Fruit fly (Drosophila melanogaster) whole organism, adult: ENCODE data around the gene CG32641.

Experiments used
- CG11617 ChIP-seq: fragments of 200-800 bp; sonication (Bioruptor generic); optimal IDR thresholded peaks from 2 replicates; lab custom pipeline; 2017; ENCODE audit warnings: mild to moderate bottlenecking, missing biosample characterization, missing genetic modification reagents, missing genetic modification characterization
- CG12768 ChIP-seq: fragments of 200-800 bp; sonication (Bioruptor generic); optimal IDR thresholded peaks from 2 replicates; lab custom pipeline; 2017; ENCODE audit warnings: missing biosample characterization, missing genetic modification characterization, mild to moderate bottlenecking, moderate library complexity, missing genetic modification reagents
- CG14711 ChIP-seq: fragments of 200-800 bp; sonication (Bioruptor generic); optimal IDR thresholded peaks from 2 replicates; lab custom pipeline; 2018; ENCODE audit warnings: missing biosample characterization, mild to moderate bottlenecking, missing genetic modification characterization, moderate library complexity
- CG1620 ChIP-seq: fragments of 200-800 bp; sonication (Bioruptor generic); optimal IDR thresholded peaks from 2 replicates; lab custom pipeline; 2016; ENCODE audit warnings: missing biosample characterization, missing genetic modification characterization
- CG33017 ChIP-seq: fragments of 200-800 bp; sonication (Bioruptor generic); optimal IDR thresholded peaks from 2 replicates; lab custom pipeline; 2018; ENCODE audit warnings: missing biosample characterization, mild to moderate bottlenecking, missing genetic modification characterization, moderate library complexity
- CG5204 ChIP-seq: fragments of 200-800 bp; sonication (Bioruptor generic); optimal IDR thresholded peaks from 2 replicates; lab custom pipeline; 2016; ENCODE audit warnings: missing biosample characterization, missing genetic modification characterization
- CG7045 ChIP-seq: fragments of 200-800 bp; sonication (Bioruptor generic); optimal IDR thresholded peaks from 2 replicates; lab custom pipeline; 2017; ENCODE audit warnings: missing biosample characterization, mild to moderate bottlenecking, missing genetic modification characterization
- CG7101 ChIP-seq: fragments of 200-800 bp; sonication (Bioruptor generic); optimal IDR thresholded peaks from 2 replicates; lab custom pipeline; 2018; ENCODE audit warnings: missing biosample characterization, mild to moderate bottlenecking, missing genetic modification characterization, moderate library complexity
- Clk ChIP-seq: fragments of 200-800 bp; sonication (Bioruptor generic); optimal IDR thresholded peaks from 2 replicates; lab custom pipeline; 2017; ENCODE audit warnings: missing biosample characterization, missing genetic modification characterization
- Crg-1 ChIP-seq: fragments of 200-800 bp; sonication (Bioruptor generic); optimal IDR thresholded peaks from 2 replicates; lab custom pipeline; 2016; ENCODE audit warnings: missing biosample characterization, missing genetic modification characterization
- Hr96 ChIP-seq: fragments of 200-800 bp; sonication (Bioruptor generic); optimal IDR thresholded peaks from 2 replicates; lab custom pipeline; 2016; ENCODE audit warnings: missing biosample characterization, missing genetic modification characterization
- Mnt ChIP-seq: fragments of 200-800 bp; sonication (Bioruptor generic); optimal IDR thresholded peaks from 2 replicates; lab custom pipeline; 2016; ENCODE audit warnings: missing biosample characterization, mild to moderate bottlenecking, missing genetic modification characterization
- bab1 ChIP-seq: fragments of 200-800 bp; sonication (Bioruptor generic); optimal IDR thresholded peaks from 3 replicates; lab custom pipeline; 2019; ENCODE audit warnings: missing biosample characterization, mild to moderate bottlenecking, missing genetic modification characterization, moderate library complexity
- cic ChIP-seq: fragments of 200-800 bp; sonication (Bioruptor generic); optimal IDR thresholded peaks from 2 replicates; lab custom pipeline; 2017; ENCODE audit warnings: missing biosample characterization, mild to moderate bottlenecking, missing genetic modification characterization, moderate library complexity
- cnc ChIP-seq, 2 experiments: fragments of >200 bp; optimal IDR thresholded peaks; 2 replicates each; lab custom pipeline; 2017
- kay ChIP-seq: fragments of 200-800 bp; sonication (Bioruptor generic); peaks from one replicate; lab custom pipeline; 2016; ENCODE audit warnings: missing biosample characterization, missing genetic modification characterization, borderline replicate concordance
- ovo ChIP-seq: fragments of 200-800 bp; sonication (Bioruptor generic); optimal IDR thresholded peaks from 2 replicates; lab custom pipeline; 2016; ENCODE audit warnings: missing biosample characterization, missing genetic modification characterization
- pad ChIP-seq: fragments of 200-800 bp; sonication (Bioruptor generic); optimal IDR thresholded peaks from 3 replicates; lab custom pipeline; 2017; ENCODE audit warnings: missing biosample characterization, missing genetic modification characterization, mild to moderate bottlenecking, moderate library complexity, missing genetic modification reagents
- tj ChIP-seq: fragments of 200-800 bp; sonication (Bioruptor generic); optimal IDR thresholded peaks from 3 replicates; lab custom pipeline; 2017; ENCODE audit warnings: missing biosample characterization, mild to moderate bottlenecking, missing genetic modification characterization, moderate library complexity
- toe ChIP-seq: fragments of 200-800 bp; sonication (Bioruptor generic); optimal IDR thresholded peaks from 2 replicates; lab custom pipeline; 2016; ENCODE audit warnings: missing biosample characterization, missing genetic modification characterization

Gene CG32641

DNA sequence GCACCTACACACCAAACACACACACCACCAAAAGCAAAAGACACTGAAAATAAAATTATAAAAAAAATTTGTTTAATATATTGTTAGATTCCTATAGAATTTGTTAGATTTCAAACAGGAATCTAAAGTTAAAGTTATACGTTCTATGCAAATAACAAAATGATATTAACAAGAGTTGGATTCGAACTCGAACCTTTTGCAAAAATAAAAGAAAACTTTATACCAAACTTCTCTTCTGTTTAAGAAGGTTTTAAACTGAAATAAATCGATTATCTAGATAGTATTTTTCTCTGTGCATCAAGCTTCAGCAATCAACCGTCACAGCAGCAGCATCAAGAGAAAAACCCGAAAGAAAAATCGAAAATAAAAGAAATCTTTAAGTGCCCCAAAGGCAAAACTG, 42.2 kb downstream of the CG32641 start:
- TF ChIP-seq Hr96 (GFP tag; lab: Kevin White, UChicago) (no peak), CG5204 (no peak), CG12768 (GFP tag; lab: Kevin White, UChicago) (no peak), kay (GFP tag; lab: Kevin White, UChicago) (no peak), CG33017 (no peak), CG14711 (tag; lab: Kevin White, UChicago) (no peak), Clk (GFP tag; lab: Kevin White, UChicago) (no peak), CG7101 (tag; lab: Kevin White, UChicago) (no peak), Crg-1 (GFP tag; lab: Kevin White, UChicago) (no peak), cnc (optimal IDR thresholded peaks at IDR 0.05; lab: Kevin White, UChicago) (no peak), CG1620 (no peak), CG11617 (GFP tag; lab: Kevin White, UChicago) (no peak), pad (GFP tag; lab: Kevin White, UChicago) (no peak), cic (GFP tag; lab: Kevin White, UChicago) (no peak), CG7045 (GFP tag; lab: Kevin White, UChicago) (no peak)

DNA sequence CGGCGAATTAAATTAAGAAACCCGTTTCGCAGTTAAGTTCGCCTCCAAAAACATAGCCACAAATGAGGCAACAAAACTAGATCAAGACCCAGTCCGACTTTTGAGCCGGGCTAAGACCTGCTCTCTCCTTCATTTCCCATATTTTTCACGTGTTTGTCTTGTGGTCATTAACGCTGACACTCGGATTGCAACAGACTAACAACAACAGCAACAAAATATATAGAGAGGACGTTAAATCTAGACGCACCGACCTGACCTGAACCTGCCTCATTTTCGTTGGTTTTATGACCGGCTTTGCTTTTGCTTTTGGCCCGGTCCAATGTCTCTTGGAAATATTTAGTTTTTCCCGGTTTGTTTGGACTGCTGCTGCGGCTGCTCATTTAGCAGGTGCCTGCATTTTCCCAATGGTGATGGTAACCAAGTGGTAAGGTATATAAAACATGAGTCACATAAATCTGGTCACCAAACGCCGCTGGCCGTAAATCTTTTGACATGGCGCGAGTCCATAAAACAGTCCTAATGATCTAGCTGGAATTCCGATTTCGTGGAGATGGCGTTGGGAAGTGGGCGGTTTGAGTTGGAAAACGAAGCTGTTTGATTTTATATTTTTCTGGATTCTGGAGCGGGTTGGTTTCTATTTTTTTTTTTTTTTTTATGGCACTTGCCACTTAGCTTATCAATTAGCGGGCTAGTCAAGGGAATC, 43.4 kb downstream of the CG32641 start:
- TF ChIP-seq CG14711 (tag; lab: Kevin White, UChicago), result no peak
- no peak for TF ChIP-seq pad (GFP tag; lab: Kevin White, UChicago)
- TF ChIP-seq CG7101 (tag; lab: Kevin White, UChicago), result no peak
- TF ChIP-seq Clk (GFP tag; lab: Kevin White, UChicago), result no peak
- no peak for TF ChIP-seq CG11617 (GFP tag; lab: Kevin White, UChicago)
- no peak for TF ChIP-seq bab1 (GFP tag; lab: Kevin White, UChicago)
- TF ChIP-seq toe (GFP tag; lab: Kevin White, UChicago), result no peak
- no peak for TF ChIP-seq CG5204
- no peak for TF ChIP-seq cic (GFP tag; lab: Kevin White, UChicago)
- no peak for TF ChIP-seq CG33017
- TF ChIP-seq CG1620, result no peak
- TF ChIP-seq ovo, result no peak
- no peak for TF ChIP-seq Mnt
- TF ChIP-seq cnc (optimal IDR thresholded peaks at IDR 0.05; lab: Kevin White, UChicago), result no peak
- TF ChIP-seq Hr96 (GFP tag; lab: Kevin White, UChicago), result no peak
- no peak for TF ChIP-seq tj (GFP tag; lab: Kevin White, UChicago)

DNA sequence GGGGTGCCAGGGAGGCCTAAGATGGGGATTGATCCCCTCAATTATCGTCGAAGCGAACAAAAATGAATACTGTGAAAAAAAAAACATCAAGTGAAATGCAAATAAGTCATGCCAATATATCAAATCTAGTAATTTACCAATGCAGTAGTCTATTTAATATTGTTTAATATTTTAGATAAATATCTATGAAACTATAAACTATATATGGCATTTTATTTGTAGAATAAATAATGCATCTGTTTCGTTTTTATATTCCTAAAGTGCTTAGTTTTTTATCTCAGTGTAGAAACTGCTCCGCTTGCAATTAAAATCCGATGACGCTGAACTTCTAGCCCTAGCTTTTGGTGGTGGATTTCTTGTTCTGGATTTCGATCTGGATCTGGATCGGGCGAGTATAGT, 43.9 kb downstream of the CG32641 start:
- TF ChIP-seq tj (GFP tag; lab: Kevin White, UChicago), result peak; percentile 20
- TF ChIP-seq toe (GFP tag; lab: Kevin White, UChicago), result no peak

DNA sequence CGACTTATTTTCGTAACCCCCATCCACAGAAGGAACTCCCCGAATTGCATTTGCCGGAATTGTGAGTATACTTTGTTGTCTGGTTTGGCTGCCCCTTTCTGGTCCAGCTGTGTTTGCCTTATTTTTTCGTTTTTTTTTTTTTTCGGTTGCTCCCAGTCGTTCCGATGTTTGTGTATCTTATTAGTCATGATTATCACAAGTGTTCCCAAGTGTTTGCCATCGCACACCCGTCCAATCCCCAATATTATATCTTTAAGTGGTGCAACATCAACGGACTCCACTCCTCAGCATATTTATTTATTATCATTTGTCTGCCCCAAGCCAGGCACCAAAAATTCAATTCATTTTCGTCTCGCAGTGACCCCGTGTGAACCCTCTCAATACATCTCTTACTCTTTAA, 44.9 kb downstream of the CG32641 start:
- no peak for TF ChIP-seq cic (GFP tag; lab: Kevin White, UChicago)
- no peak for TF ChIP-seq CG5204
- no peak for TF ChIP-seq Clk (GFP tag; lab: Kevin White, UChicago)
- TF ChIP-seq kay (GFP tag; lab: Kevin White, UChicago), result no peak

DNA sequence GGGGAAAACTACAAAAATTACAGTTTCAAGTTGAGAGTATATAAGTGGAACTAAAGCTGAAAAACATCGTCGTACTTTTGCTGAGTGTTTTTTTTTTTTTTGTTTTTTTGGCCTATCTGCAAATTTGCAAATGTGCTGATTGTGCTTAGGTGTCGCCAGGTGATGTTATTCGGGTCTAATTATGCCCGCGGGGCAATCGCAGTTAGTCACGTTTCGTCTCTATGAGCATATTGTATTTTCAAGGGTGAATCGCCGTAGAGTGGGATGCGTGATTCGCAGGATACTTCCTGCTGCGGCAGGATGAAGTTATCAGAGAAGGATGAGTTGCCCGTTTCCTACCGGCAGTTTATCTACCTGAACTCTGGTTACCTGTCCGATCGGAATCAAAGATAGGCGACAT, 45.5 kb downstream of the CG32641 start:
- TF ChIP-seq CG1620 (no peak), kay (GFP tag; lab: Kevin White, UChicago) (no peak), Clk (GFP tag; lab: Kevin White, UChicago) (no peak), tj (GFP tag; lab: Kevin White, UChicago) (peak; percentile 82), Hr96 (GFP tag; lab: Kevin White, UChicago) (no peak), CG7045 (GFP tag; lab: Kevin White, UChicago) (no peak), CG7101 (tag; lab: Kevin White, UChicago) (no peak), Mnt (no peak)

DNA sequence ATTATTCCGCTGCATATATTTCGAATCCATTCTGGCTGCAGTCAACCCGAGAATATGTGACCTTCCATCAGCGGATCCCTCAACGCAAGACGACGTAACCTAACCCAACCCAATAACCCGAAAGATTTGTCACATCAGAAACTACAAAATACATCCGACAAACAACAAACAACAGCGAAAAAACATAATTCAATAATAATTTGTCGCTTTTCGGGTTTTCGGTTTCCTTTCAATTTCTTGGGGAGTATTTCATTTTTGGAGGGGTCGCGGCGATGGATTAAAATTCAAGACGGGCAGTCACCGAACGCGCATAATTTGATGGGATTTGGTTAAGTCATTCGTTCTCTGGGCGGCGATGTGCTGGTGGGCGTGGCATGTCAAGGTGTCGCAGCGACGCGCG, 46.7 kb downstream of the CG32641 start:
- TF ChIP-seq Hr96 (GFP tag; lab: Kevin White, UChicago) (no peak), ovo (no peak), Crg-1 (GFP tag; lab: Kevin White, UChicago) (no peak), tj (GFP tag; lab: Kevin White, UChicago) (peak; percentile 38), CG5204 (no peak)

DNA sequence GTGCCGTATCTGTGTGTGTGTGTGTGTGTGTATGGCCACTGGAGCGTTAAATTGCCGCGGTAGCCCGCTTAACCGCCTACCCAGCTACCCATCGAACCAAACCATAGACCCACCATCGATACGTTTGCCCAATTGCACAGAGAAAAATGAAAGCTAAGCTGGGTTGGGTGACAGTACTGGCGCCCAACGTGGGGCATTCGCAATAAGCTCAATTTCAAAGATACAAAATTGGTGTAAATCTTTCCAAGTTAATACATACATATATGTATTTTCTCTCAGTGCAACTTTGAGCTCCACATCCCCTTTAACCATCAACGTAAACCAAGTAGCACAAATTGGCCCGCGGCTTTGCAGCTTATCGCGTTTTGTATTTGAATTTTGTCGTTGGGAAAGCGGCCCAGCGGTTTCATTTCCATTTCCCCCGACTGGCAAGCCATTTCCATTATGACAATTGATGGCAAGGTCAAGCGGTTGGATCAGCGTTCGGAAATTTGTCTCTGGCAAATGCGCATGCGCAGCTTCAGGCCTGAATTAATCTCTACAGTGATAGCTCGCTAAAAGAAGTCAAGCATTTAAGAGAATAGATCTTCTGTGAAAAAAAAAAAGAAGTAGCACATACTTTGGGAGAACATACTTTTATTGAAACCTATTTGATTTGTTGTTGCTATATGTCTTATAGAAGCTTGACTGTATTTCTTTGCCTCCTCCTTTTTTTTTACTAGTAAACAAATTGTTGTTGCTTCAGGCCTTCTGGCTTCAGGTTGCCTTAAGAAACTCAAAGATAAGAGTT, 48.3 kb downstream of the CG32641 start:
- TF ChIP-seq CG7101 (tag; lab: Kevin White, UChicago), result no peak
- TF ChIP-seq tj (GFP tag; lab: Kevin White, UChicago), result peak; percentile 29
